Worm (Caenorhabditis elegans) whole organism, L4 larva: ENCODE measurements around the gene usp-33.

Experiments used
- hlh-30 ChIP-seq: sonication (generic microtip); optimal IDR thresholded peaks from 2 replicates; lab custom pipeline; 2017; ENCODE audit warnings: antibody characterized with exemption, mild to moderate bottlenecking, missing genetic modification characterization, missing compliant biosample characterization; ENCODE audit not compliant: insufficient read depth
- lin-15B ChIP-seq: fragments of 150-350 bp; sonication (generic microtip); optimal IDR thresholded peaks from 3 replicates; lab custom pipeline; 2014; ENCODE audit warnings: missing biosample characterization, missing genetic modification characterization
- snpc-4 ChIP-seq: fragments of 150-350 bp; optimal IDR thresholded peaks from 2 replicates; lab custom pipeline; 2014; ENCODE audit warnings: missing biosample characterization, missing genetic modification characterization
- unc-39 ChIP-seq: sonication (generic microtip); optimal IDR thresholded peaks from 2 replicates; lab custom pipeline; 2017; ENCODE audit warnings: missing biosample characterization, missing genetic modification characterization

DNA sequence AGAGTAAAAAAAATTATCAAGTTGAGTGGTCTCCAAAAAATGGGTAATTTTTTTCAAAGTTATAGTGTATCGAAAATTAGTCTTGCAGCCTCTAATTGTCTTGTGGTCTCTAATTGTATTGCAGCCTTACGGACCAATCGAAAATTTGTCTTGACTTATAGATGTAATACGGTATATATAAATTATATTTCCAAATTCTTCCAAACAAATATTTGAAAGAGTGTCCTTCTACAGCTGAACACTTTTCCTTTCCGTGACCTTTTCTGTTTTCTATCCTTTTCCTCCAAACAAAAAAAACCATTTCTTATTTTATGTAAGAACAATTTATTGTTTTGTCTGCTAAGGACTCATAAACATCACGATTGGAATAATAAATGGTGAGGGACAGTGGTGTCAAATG lies 49.4 kb downstream of the usp-33 start, which contains the start of gene K09E9.7:
- TF ChIP-seq lin-15B (tag; lab: Kevin White, UChicago) = no peak
- TF ChIP-seq snpc-4 (tag; lab: Kevin White, UChicago) = no peak
- no peak for TF ChIP-seq unc-39 (tag; lab: Kevin White, UChicago)
- no peak for TF ChIP-seq hlh-30 (tag; lab: Kevin White, UChicago)
